Worm (Caenorhabditis elegans): ENCODE results near the gene hbl-1.

hbl-1 gene

ce11 chrX:5802582-5802981 lies 19.4 kb upstream of the hbl-1 start:
- TF ChIP-seq unc-55 (GFP tag; optimal IDR thresholded peaks at IDR 0.05) (no peak), nhr-25 (tag; optimal IDR thresholded peaks at IDR 0.05) (no peak), ceh-82 (tag; optimal IDR thresholded peaks at IDR 0.05) (no peak), R02D3.7 (tag; optimal IDR thresholded peaks at IDR 0.05) (no peak), ceh-16 (tag; optimal IDR thresholded peaks at IDR 0.05) (no peak), F13H6.1 (tag; optimal IDR thresholded peaks at IDR 0.05) (no peak), lin-39 (tag; optimal IDR thresholded peaks at IDR 0.05) (no peak), alr-1 (tag; optimal IDR thresholded peaks at IDR 0.05) (no peak), elt-1 (tag; optimal IDR thresholded peaks at IDR 0.05) (no peak), nhr-10 (tag; optimal IDR thresholded peaks at IDR 0.05) (no peak), ztf-4 (tag; optimal IDR thresholded peaks at IDR 0.05) (no peak), unc-39 (tag; optimal IDR thresholded peaks at IDR 0.05) (no peak), lin-11 (tag; optimal IDR thresholded peaks at IDR 0.05) (no peak), gmeb-1 (tag; optimal IDR thresholded peaks at IDR 0.05) (no peak), sma-3 (GFP tag; optimal IDR thresholded peaks at IDR 0.05) (no peak), crh-2 (tag; optimal IDR thresholded peaks at IDR 0.05) (no peak)

- TF ChIP-seq elt-1 (tag; optimal IDR thresholded peaks at IDR 0.05) (no peak), F13H6.1 (tag; optimal IDR thresholded peaks at IDR 0.05) (peak; percentile 19), ceh-16 (tag; optimal IDR thresholded peaks at IDR 0.05) (peak; percentile 32), nhr-25 (tag; optimal IDR thresholded peaks at IDR 0.05) (peak; percentile 90), sem-4 (tag; optimal IDR thresholded peaks at IDR 0.05) (peak; percentile 5), nhr-6 (tag; optimal IDR thresholded peaks at IDR 0.05) (peak; percentile 25), alr-1 (tag; optimal IDR thresholded peaks at IDR 0.05) (no peak), C34F6.9 (tag; optimal IDR thresholded peaks at IDR 0.05) (peak; percentile 11)
Measured at ce11 chrX:5803492-5803891, 18.4 kb upstream of the hbl-1 start.

DNA sequence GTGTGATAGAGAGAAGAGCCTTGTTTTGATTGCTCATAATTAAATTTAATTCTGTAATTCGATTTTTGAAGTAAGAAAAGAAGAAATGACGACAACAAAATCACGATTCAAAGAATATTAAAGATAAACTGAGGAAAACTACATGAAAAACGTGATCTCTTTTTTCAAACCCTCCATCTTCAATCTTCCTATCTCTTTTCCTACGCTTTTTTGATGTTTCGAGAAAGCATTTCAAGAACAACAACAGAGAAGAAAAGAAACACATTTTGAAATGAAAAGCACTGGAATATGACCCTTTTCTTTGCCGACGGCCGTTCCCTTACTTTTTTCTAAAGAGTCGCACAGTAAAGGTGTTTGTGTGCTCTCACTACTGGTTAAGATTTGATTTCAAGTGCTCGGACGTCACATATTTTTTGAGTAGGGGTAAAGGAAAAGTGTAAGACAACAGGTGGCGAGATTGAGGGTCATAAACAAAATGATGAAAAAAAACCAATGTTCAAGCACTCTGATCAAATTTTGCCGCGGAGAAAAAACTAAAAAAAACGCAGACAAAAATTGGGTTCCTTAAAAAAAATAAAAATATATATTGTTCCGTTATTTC lies 16.0 kb upstream of the hbl-1 start, which contains the start of gene F13D11.3:
TSS of gene F13D11.3 (minus strand) at position 51 of the 601 bp plus-strand sequence.
- peak; percentile 4 for TF ChIP-seq mab-5 (tag; optimal IDR thresholded peaks at IDR 0.05)
- TF ChIP-seq sma-9 (GFP tag; optimal IDR thresholded peaks at IDR 0.05): no peak
- TF ChIP-seq sma-9 (tag; optimal IDR thresholded peaks at IDR 0.05): no peak
- no peak for TF ChIP-seq ztf-4 (tag; optimal IDR thresholded peaks at IDR 0.05)
- no peak for TF ChIP-seq lin-13 (GFP tag; optimal IDR thresholded peaks at IDR 0.05)
- TF ChIP-seq F13H6.1 (tag; optimal IDR thresholded peaks at IDR 0.05): peak; percentile 52

- peak; percentile 86 for TF ChIP-seq nhr-25 (tag; optimal IDR thresholded peaks at IDR 0.05)
- TF ChIP-seq unc-62 (GFP tag; optimal IDR thresholded peaks at IDR 0.05): no peak
- TF ChIP-seq ceh-16 (tag; optimal IDR thresholded peaks at IDR 0.05): peak; percentile 48
- peak; percentile 29 for TF ChIP-seq fos-1 (tag; optimal IDR thresholded peaks at IDR 0.05)
- no peak for TF ChIP-seq nhr-129 (tag; optimal IDR thresholded peaks at IDR 0.05)
- TF ChIP-seq sma-3 (GFP tag; optimal IDR thresholded peaks at IDR 0.05): peak; percentile 44
- peak; percentile 44 for TF ChIP-seq sma-9 (GFP tag; optimal IDR thresholded peaks at IDR 0.05)
- no peak for TF ChIP-seq sma-9 (tag; optimal IDR thresholded peaks at IDR 0.05)
- no peak for TF ChIP-seq peb-1 (tag; optimal IDR thresholded peaks at IDR 0.05)
- TF ChIP-seq aly-2 (tag; optimal IDR thresholded peaks at IDR 0.05): no peak
- no peak for TF ChIP-seq mab-5 (tag; optimal IDR thresholded peaks at IDR 0.05)
- peak; percentile 54 for TF ChIP-seq blmp-1 (tag; optimal IDR thresholded peaks at IDR 0.05; ENCODE audit: insufficient read depth)
- TF ChIP-seq nhr-6 (tag; optimal IDR thresholded peaks at IDR 0.05): no peak
- no peak for TF ChIP-seq gmeb-1 (tag; optimal IDR thresholded peaks at IDR 0.05)
- no peak for TF ChIP-seq mbf-1 (tag; optimal IDR thresholded peaks at IDR 0.05)
- TF ChIP-seq nhr-12 (tag; optimal IDR thresholded peaks at IDR 0.05): no peak
- TF ChIP-seq egl-27 (tag; optimal IDR thresholded peaks at IDR 0.05): peak; percentile 46
- peak; percentile 8 for TF ChIP-seq nhr-21 (tag; optimal IDR thresholded peaks at IDR 0.05)
- no peak for TF ChIP-seq Y55F3AM.14 (GFP tag; optimal IDR thresholded peaks at IDR 0.05)
- TF ChIP-seq lin-13 (GFP tag; optimal IDR thresholded peaks at IDR 0.05): peak; percentile 6
- TF ChIP-seq dmd-4 (tag; optimal IDR thresholded peaks at IDR 0.05): no peak
- TF ChIP-seq lsy-2 (tag; optimal IDR thresholded peaks at IDR 0.05): peak in 1 of 2 experiments; percentile 14
- no peak for TF ChIP-seq ztf-11 (tag; optimal IDR thresholded peaks at IDR 0.05)
- TF ChIP-seq crh-2 (tag; optimal IDR thresholded peaks at IDR 0.05): peak; percentile 38
- TF ChIP-seq ama-1 (optimal IDR thresholded peaks at IDR 0.05): no peak
Measured at ce11 chrX:5810677-5811076, 11.3 kb upstream of the hbl-1 start.
